Worm (Caenorhabditis elegans): ENCODE results near the gene pgp-3.

DNA sequence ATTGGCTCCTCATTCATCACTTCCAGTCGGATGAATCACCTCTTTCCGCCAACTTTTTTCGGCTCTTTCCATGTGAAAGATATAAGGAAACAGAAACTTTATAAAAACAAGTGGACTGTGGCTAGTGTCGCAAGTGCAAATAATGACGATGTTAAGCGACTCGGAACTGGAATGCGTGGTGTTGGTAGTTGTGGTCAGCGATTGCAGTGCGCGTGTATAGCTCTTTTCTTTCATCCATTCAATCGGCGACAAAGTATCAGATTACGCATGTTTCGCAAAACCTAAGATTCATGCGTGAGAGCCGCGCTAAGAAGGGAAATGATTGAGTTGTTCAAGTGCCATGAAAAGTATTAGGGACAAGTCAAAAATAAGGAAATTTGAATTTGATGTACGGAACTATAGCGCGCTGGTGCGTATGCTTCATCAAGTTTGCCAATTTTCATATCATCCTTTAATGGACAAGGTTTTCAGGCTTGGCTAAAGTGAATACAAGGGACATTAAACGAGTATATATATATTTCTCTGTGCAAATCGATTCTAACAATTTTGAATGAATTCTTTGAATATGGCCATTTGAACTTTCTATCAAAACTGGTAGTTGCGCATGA lies 35.9 kb downstream of the pgp-3 start:
- TF ChIP-seq nhr-12 (tag; optimal IDR thresholded peaks at IDR 0.05): no peak
- no peak for TF ChIP-seq pag-3 (tag; optimal IDR thresholded peaks at IDR 0.05; ENCODE audit: borderline replicate concordance, insufficient read depth)
- TF ChIP-seq ama-1 (optimal IDR thresholded peaks at IDR 0.05): no peak
- no peak for TF ChIP-seq nhr-28 (tag; optimal IDR thresholded peaks at IDR 0.05)
- no peak for TF ChIP-seq efl-3 (GFP tag; optimal IDR thresholded peaks at IDR 0.05)
- TF ChIP-seq nhr-237 (tag; optimal IDR thresholded peaks at IDR 0.05): no peak
- no peak for TF ChIP-seq sox-4 (tag; optimal IDR thresholded peaks at IDR 0.05)
- no peak for TF ChIP-seq isw-1 (GFP tag; IDR thresholded peaks at IDR 0.05)
